Worm (Caenorhabditis elegans) whole organism, L4 larva: ENCODE data around the gene Y54H5A.2.

Source experiments
- T20F7.1 ChIP-seq: fragments of 200-800 bp; sonication (Bioruptor generic); optimal IDR thresholded peaks from 2 replicates; lab custom pipeline; 2018; ENCODE audit warnings: mild to moderate bottlenecking, missing genetic modification characterization, missing compliant biosample characterization
- Y48G9A.11 ChIP-seq: fragments of 200-800 bp; sonication (Bioruptor generic); IDR thresholded peaks from 2 replicates; pipeline ENCODE4 v1.3.6; 2022; ENCODE audit warnings: missing genetic modification reagents, missing genetic modification characterization, missing compliant biosample characterization
- ZK337.2 ChIP-seq: fragments of 200-800 bp; sonication (Bioruptor generic); IDR thresholded peaks from 2 replicates; pipeline ENCODE4 v1.3.6; 2022; ENCODE audit warnings: missing genetic modification reagents, missing genetic modification characterization, missing compliant biosample characterization
- aha-1 ChIP-seq: fragments of 150-350 bp; peaks from one replicate; lab custom pipeline; 2014; ENCODE audit warnings: missing biosample characterization, missing genetic modification characterization
- aly-2 ChIP-seq: sonication (generic microtip); optimal IDR thresholded peaks from 2 replicates; lab custom pipeline; 2018; ENCODE audit warnings: missing biosample characterization, missing genetic modification characterization
- daf-16 ChIP-seq, 3 experiments: sonication (generic microtip); optimal IDR thresholded peaks; 2 replicates each; lab custom pipeline; 2016 to 2017; ENCODE audit warnings: missing genetic modification characterization in 3 of 3, missing genetic modification reagents in 3 of 3, mild to moderate bottlenecking in 2 of 3, missing compliant biosample characterization in 2 of 3, missing biosample characterization in 1 of 3, moderate library complexity in 1 of 3
- dmd-6 ChIP-seq: fragments of 200-800 bp; sonication (Bioruptor generic); IDR thresholded peaks from 2 replicates; pipeline ENCODE4 v1.3.6; 2022; ENCODE audit warnings: missing genetic modification reagents, missing genetic modification characterization, missing compliant biosample characterization
- dpl-1 ChIP-seq: fragments of 150-350 bp; optimal IDR thresholded peaks from 2 replicates; lab custom pipeline; 2014; ENCODE audit warnings: missing biosample characterization, missing genetic modification reagents, missing genetic modification characterization
- dve-1 ChIP-seq: sonication (generic microtip); optimal IDR thresholded peaks from 2 replicates; lab custom pipeline; 2017; ENCODE audit warnings: antibody characterized with exemption, mild to moderate bottlenecking, missing genetic modification characterization, missing compliant biosample characterization; ENCODE audit not compliant: insufficient read depth
- hif-1 ChIP-seq, 2 experiments: sonication (generic microtip); optimal IDR thresholded peaks; 2 replicates each; lab custom pipeline; 2016 to 2017; ENCODE audit warnings: missing compliant biosample characterization in 2 of 2, missing genetic modification characterization in 2 of 2, missing genetic modification reagents in 2 of 2, missing genotype in 2 of 2, mild to moderate bottlenecking in 1 of 2
- hlh-11 ChIP-seq: fragments of 200-800 bp; sonication (Bioruptor generic); optimal IDR thresholded peaks from 2 replicates; lab custom pipeline; 2018; ENCODE audit warnings: mild to moderate bottlenecking, missing genetic modification characterization, missing compliant biosample characterization
- hlh-30 ChIP-seq: sonication (generic microtip); optimal IDR thresholded peaks from 2 replicates; lab custom pipeline; 2017; ENCODE audit warnings: antibody characterized with exemption, mild to moderate bottlenecking, missing genetic modification characterization, missing compliant biosample characterization; ENCODE audit not compliant: insufficient read depth
- hmg-1.1 ChIP-seq: fragments of 200-800 bp; sonication (Bioruptor generic); IDR thresholded peaks from 2 replicates; pipeline ENCODE4 v1.3.6; 2022; ENCODE audit warnings: missing genetic modification reagents, missing genetic modification characterization, missing compliant biosample characterization
- lin-1 ChIP-seq: fragments of 200-800 bp; sonication (Bioruptor generic); IDR thresholded peaks from 2 replicates; pipeline ENCODE4 v1.3.6; 2022; ENCODE audit warnings: missing genetic modification reagents, missing genetic modification characterization, missing compliant biosample characterization
- lin-15B ChIP-seq: fragments of 150-350 bp; sonication (generic microtip); optimal IDR thresholded peaks from 3 replicates; lab custom pipeline; 2014; ENCODE audit warnings: missing biosample characterization, missing genetic modification characterization
- lin-39 ChIP-seq: fragments of 150-350 bp; optimal IDR thresholded peaks from 2 replicates; lab custom pipeline; 2014; ENCODE audit warnings: missing biosample characterization, missing genetic modification reagents, missing genetic modification characterization
- lsy-2 ChIP-seq, 2 experiments: fragments of 150-350 bp in 1 of 2; sonication (generic microtip) in 1 of 2; optimal IDR thresholded peaks; 2 replicates each; lab custom pipeline; 2014 to 2017; ENCODE audit warnings: missing biosample characterization in 2 of 2, missing genetic modification characterization in 2 of 2
- madf-5 ChIP-seq, 2 experiments: fragments of 200-800 bp; sonication (Bioruptor generic); IDR thresholded peaks; 2 replicates each; pipeline ENCODE4 v1.3.6; 2022; ENCODE audit warnings: missing compliant biosample characterization in 2 of 2, missing genetic modification characterization in 2 of 2
- mdl-1 ChIP-seq, 2 experiments: fragments of 150-350 bp in 1 of 2; sonication (generic microtip) in 1 of 2; optimal IDR thresholded peaks; 2 replicates each; lab custom pipeline; 2014 to 2017; ENCODE audit warnings: missing biosample characterization in 2 of 2, missing genetic modification characterization in 2 of 2
- mep-1 ChIP-seq: fragments of 150-350 bp; sonication (generic microtip); optimal IDR thresholded peaks from 3 replicates; lab custom pipeline; 2014; ENCODE audit warnings: missing biosample characterization, missing genetic modification characterization
- mes-2 ChIP-seq: sonication (generic microtip); optimal IDR thresholded peaks from 2 replicates; lab custom pipeline; 2016; ENCODE audit warnings: missing genotype, mild to moderate bottlenecking, missing genetic modification characterization, missing compliant biosample characterization; ENCODE audit not compliant: poor library complexity, severe bottlenecking
- mxl-3 ChIP-seq: fragments of 200-800 bp; sonication (Bioruptor generic); optimal IDR thresholded peaks from 2 replicates; lab custom pipeline; 2018; ENCODE audit warnings: mild to moderate bottlenecking, missing genetic modification characterization, missing compliant biosample characterization
- nhr-10 ChIP-seq: fragments of 150-350 bp; optimal IDR thresholded peaks from 2 replicates; lab custom pipeline; 2014; ENCODE audit warnings: missing biosample characterization, missing genetic modification characterization
- nhr-111 ChIP-seq: fragments of 200-800 bp; sonication (Bioruptor generic); optimal IDR thresholded peaks from 2 replicates; lab custom pipeline; 2018; ENCODE audit warnings: mild to moderate bottlenecking, missing genetic modification characterization, missing compliant biosample characterization
- nhr-28 ChIP-seq: fragments of 150-350 bp; optimal IDR thresholded peaks from 2 replicates; lab custom pipeline; 2014; ENCODE audit warnings: missing biosample characterization, missing genetic modification characterization
- nhr-42 ChIP-seq: fragments of 200-800 bp; sonication (Bioruptor generic); IDR thresholded peaks from 2 replicates; pipeline ENCODE4 v1.3.6; 2022; ENCODE audit warnings: missing genetic modification characterization, missing compliant biosample characterization
- pha-4 ChIP-seq, 2 experiments: fragments of 150-350 bp in 1 of 2; fragments of 200-800 bp in 1 of 2; sonication (Bioruptor generic) in 1 of 2; IDR thresholded peaks in 1 of 2; optimal IDR thresholded peaks in 1 of 2; 2 replicates each; pipeline versions ENCODE4 v1.3.6 to Lab custom; 2014 to 2022; ENCODE audit warnings: missing genetic modification characterization in 2 of 2, missing genetic modification reagents in 2 of 2, missing biosample characterization in 1 of 2, missing compliant biosample characterization in 1 of 2
- pqm-1 ChIP-seq: sonication (generic microtip); optimal IDR thresholded peaks from 2 replicates; lab custom pipeline; 2017; ENCODE audit warnings: missing biosample characterization, missing genetic modification characterization
- saeg-2 ChIP-seq: fragments of 200-800 bp; sonication (Bioruptor generic); IDR thresholded peaks from 2 replicates; pipeline ENCODE4 v1.3.6; 2022; ENCODE audit warnings: missing genetic modification reagents, missing genetic modification characterization, missing compliant biosample characterization
- set-16 ChIP-seq: fragments of 200-800 bp; sonication (Bioruptor generic); IDR thresholded peaks from 2 replicates; pipeline ENCODE4 v1.3.6; 2022; ENCODE audit warnings: missing genetic modification reagents, missing genetic modification characterization, missing compliant biosample characterization
- skn-1 ChIP-seq: fragments of 150-350 bp; optimal IDR thresholded peaks from 2 replicates; lab custom pipeline; 2014; ENCODE audit warnings: missing biosample characterization, missing genetic modification characterization
- snpc-1.2 ChIP-seq: fragments of 200-800 bp; sonication (Bioruptor generic); IDR thresholded peaks from 2 replicates; pipeline ENCODE4 v1.3.6; 2022; ENCODE audit warnings: missing genetic modification reagents, missing genetic modification characterization, missing compliant biosample characterization
- spr-1 ChIP-seq: sonication (generic microtip); optimal IDR thresholded peaks from 2 replicates; lab custom pipeline; 2016; ENCODE audit warnings: mild to moderate bottlenecking, missing genetic modification characterization, missing compliant biosample characterization
- unc-130 ChIP-seq: sonication (generic microtip); optimal IDR thresholded peaks from 2 replicates; lab custom pipeline; 2016; ENCODE audit warnings: missing genetic modification reagents, missing genetic modification characterization, missing compliant biosample characterization
- unc-62 ChIP-seq, 3 experiments: fragments of 150-350 bp in 1 of 3; sonication (generic microtip); optimal IDR thresholded peaks in 2 of 3; peaks in 1 of 3; 1 replicate in 1 of 3; 2 replicates in 2 of 3; lab custom pipeline; 2014 to 2017; ENCODE audit warnings: missing biosample characterization in 3 of 3, missing genetic modification characterization in 3 of 3, missing genetic modification reagents in 3 of 3, missing genotype in 1 of 3
- zag-1 ChIP-seq: fragments of 150-350 bp; optimal IDR thresholded peaks from 2 replicates; lab custom pipeline; 2014; ENCODE audit warnings: missing biosample characterization, missing genetic modification characterization
- zfp-2 ChIP-seq: sonication (generic microtip); optimal IDR thresholded peaks from 2 replicates; lab custom pipeline; 2016; ENCODE audit warnings: mild to moderate bottlenecking, missing genetic modification characterization, missing compliant biosample characterization
- zip-2 ChIP-seq: fragments of 150-350 bp; optimal IDR thresholded peaks from 2 replicates; lab custom pipeline; 2014; ENCODE audit warnings: missing biosample characterization, missing genetic modification characterization

Y54H5A.2 gene

ce11 chrIII:5108746-5109145 is 40.6 kb downstream of the Y54H5A.2 start:
- TF ChIP-seq T20F7.1, result peak; percentile 16
- TF ChIP-seq lsy-2 (tag; optimal IDR thresholded peaks at IDR 0.05; lab: Kevin White, UChicago), result peak in 1 of 2 experiments; percentile 75
- TF ChIP-seq aha-1, result peak; percentile 71
- peak in 1 of 2 experiments; percentile 28 for TF ChIP-seq unc-62 (GFP tag; optimal IDR thresholded peaks at IDR 0.05 in 1 of 2; lab: Kevin White, UChicago)
- TF ChIP-seq unc-62 (tag; optimal IDR thresholded peaks at IDR 0.05; lab: Kevin White, UChicago), result no peak
- TF ChIP-seq snpc-1.2 (GFP tag; lab: Robert Waterston, UW), result no peak
- no peak for TF ChIP-seq lin-39 (tag; lab: Kevin White, UChicago)
- no peak for TF ChIP-seq Y48G9A.11 (GFP tag; lab: Robert Waterston, UW)
- no peak for TF ChIP-seq mdl-1 (tag; optimal IDR thresholded peaks at IDR 0.05; lab: Kevin White, UChicago)
- no peak for TF ChIP-seq madf-5 (GFP tag; IDR thresholded peaks at IDR 0.05; lab: Robert Waterston, UW)
- TF ChIP-seq nhr-28 (tag; lab: Kevin White, UChicago), result peak; percentile 19
- no peak for TF ChIP-seq saeg-2 (GFP tag; lab: Robert Waterston, UW)
- no peak for TF ChIP-seq skn-1 (tag; lab: Kevin White, UChicago)
- no peak for TF ChIP-seq zip-2 (tag; lab: Kevin White, UChicago)
- peak; percentile 94 for TF ChIP-seq mes-2 (tag; lab: Kevin White, UChicago)
- no peak for TF ChIP-seq ZK337.2
- TF ChIP-seq spr-1 (tag; lab: Kevin White, UChicago), result no peak
- TF ChIP-seq hlh-30, result peak; percentile 31
- no peak for TF ChIP-seq nhr-111 (GFP tag; lab: Kevin White, UChicago)
- TF ChIP-seq daf-16 (GFP tag; optimal IDR thresholded peaks at IDR 0.05; lab: Kevin White, UChicago), result peak in 1 of 2 experiments; percentile 43
- TF ChIP-seq daf-16 (tag; optimal IDR thresholded peaks at IDR 0.05; lab: Kevin White, UChicago), result peak; percentile 24
- TF ChIP-seq zfp-2 (tag; lab: Kevin White, UChicago), result no peak
- peak in 1 of 2 experiments; percentile 69 for TF ChIP-seq hif-1 (tag; optimal IDR thresholded peaks at IDR 0.05; lab: Kevin White, UChicago)
- TF ChIP-seq aly-2 (tag; lab: Kevin White, UChicago), result no peak
- no peak for TF ChIP-seq pha-4 (GFP tag; IDR thresholded peaks at IDR 0.05; lab: Robert Waterston, UW)
- peak; percentile 60 for TF ChIP-seq pha-4 (tag; optimal IDR thresholded peaks at IDR 0.05; lab: Kevin White, UChicago)
- TF ChIP-seq lin-15B (tag; lab: Kevin White, UChicago), result peak; percentile 35
- peak; percentile 35; the same call in 1 of the 2 replicates for TF ChIP-seq dmd-6 (GFP tag; lab: Robert Waterston, UW)
- TF ChIP-seq nhr-42 (GFP tag; lab: Robert Waterston, UW), result no peak
- no peak for TF ChIP-seq mep-1 (tag; lab: Kevin White, UChicago)
- TF ChIP-seq dve-1 (tag; lab: Kevin White, UChicago), result peak; percentile 39
- TF ChIP-seq zag-1 (tag; lab: Kevin White, UChicago), result no peak
- TF ChIP-seq hmg-1.1 (GFP tag; lab: Robert Waterston, UW), result 0 out of 2 replicates have a peak, but pooled peaks have one; percentile 53
- peak; percentile 13 for TF ChIP-seq pqm-1 (tag; lab: Kevin White, UChicago)
- TF ChIP-seq dpl-1, result peak; percentile 42
- TF ChIP-seq mxl-3 (GFP tag; lab: Kevin White, UChicago), result peak; percentile 48
- TF ChIP-seq hlh-11 (tag; lab: Kevin White, UChicago), result peak; percentile 97
- no peak for TF ChIP-seq nhr-10
- no peak for TF ChIP-seq lin-1 (GFP tag; lab: Robert Waterston, UW)
- peak; percentile 24 for TF ChIP-seq unc-130 (GFP tag; lab: Kevin White, UChicago)

ce11 chrIII:5107959-5108358 is 41.4 kb downstream of the Y54H5A.2 start:
- TF ChIP-seq set-16 (GFP tag; lab: Robert Waterston, UW) (peak; percentile 89), pqm-1 (tag; lab: Kevin White, UChicago) (no peak)
